Worm (Caenorhabditis elegans): ENCODE results near the gene R07C12.3.

- TF ChIP-seq unc-62 (GFP tag; optimal IDR thresholded peaks at IDR 0.05) = no peak
- no peak for TF ChIP-seq nhr-76 (tag; optimal IDR thresholded peaks at IDR 0.05)
- TF ChIP-seq M03D4.4 (tag; optimal IDR thresholded peaks at IDR 0.05) = no peak
- no peak for TF ChIP-seq ztf-11 (tag; optimal IDR thresholded peaks at IDR 0.05)
- TF ChIP-seq snpc-4 (tag; optimal IDR thresholded peaks at IDR 0.05) = no peak
- no peak for TF ChIP-seq nhr-28 (tag; optimal IDR thresholded peaks at IDR 0.05)
- no peak for TF ChIP-seq nhr-2 (tag; optimal IDR thresholded peaks at IDR 0.05)
- TF ChIP-seq nhr-12 (tag; optimal IDR thresholded peaks at IDR 0.05) = no peak
Measured at ce11 chrIV:4099773-4100172, 45.1 kb upstream of the R07C12.3 start.

All from whole organism, mixed stage, embryonic.